Fruit fly (Drosophila melanogaster) whole organism, embryonic: ENCODE data around the gene CG13482.
A peak's percentile ranks its signal among the peaks of the same experiment; 100 is the strongest.

ENCODE experiments used
- ATbp ChIP-seq: fragments of 200-800 bp; sonication (Bioruptor generic); optimal IDR thresholded peaks from 2 replicates; lab custom pipeline; 2017; ENCODE audit warnings: missing biosample characterization, mild to moderate bottlenecking, missing genetic modification characterization, missing genetic modification reagents
- Atf3 ChIP-seq: fragments of 200-800 bp; sonication (Bioruptor generic); optimal IDR thresholded peaks from 3 replicates; lab custom pipeline; 2016; ENCODE audit warnings: missing biosample characterization, missing genetic modification characterization
- Blimp-1 ChIP-seq: fragments of 200-800 bp; sonication (Bioruptor generic); optimal IDR thresholded peaks from 3 replicates; lab custom pipeline; 2018; ENCODE audit warnings: missing biosample characterization, missing genetic modification characterization, mild to moderate bottlenecking, moderate library complexity, missing genetic modification reagents
- CG10431 ChIP-seq: fragments of 200-800 bp; sonication (Bioruptor generic); optimal IDR thresholded peaks from 3 replicates; lab custom pipeline; 2018; ENCODE audit warnings: missing biosample characterization, mild to moderate bottlenecking, missing genetic modification characterization
- CG11504 ChIP-seq: fragments of 200-800 bp; sonication (Bioruptor generic); optimal IDR thresholded peaks from 3 replicates; lab custom pipeline; 2019; ENCODE audit warnings: missing biosample characterization, mild to moderate bottlenecking, missing genetic modification characterization, moderate library complexity
- CG13424 ChIP-seq: fragments of 200-800 bp; sonication (Bioruptor generic); optimal IDR thresholded peaks from 2 replicates; lab custom pipeline; 2019; ENCODE audit warnings: missing biosample characterization, mild to moderate bottlenecking, missing genetic modification characterization, moderate library complexity
- CG15269 ChIP-seq: fragments of 200-800 bp; sonication (Bioruptor generic); optimal IDR thresholded peaks from 2 replicates; lab custom pipeline; 2018; ENCODE audit warnings: missing biosample characterization, mild to moderate bottlenecking, missing genetic modification characterization, moderate library complexity
- CG17802 ChIP-seq: fragments of 200-800 bp; sonication (Bioruptor generic); optimal IDR thresholded peaks from 2 replicates; lab custom pipeline; 2018; ENCODE audit warnings: missing biosample characterization, mild to moderate bottlenecking, missing genetic modification characterization, moderate library complexity
- CG30403 ChIP-seq: fragments of 200-800 bp; sonication (Bioruptor generic); optimal IDR thresholded peaks from 3 replicates; lab custom pipeline; 2016; ENCODE audit warnings: missing biosample characterization, missing genetic modification characterization
- CG32532 ChIP-seq: fragments of 200-800 bp; sonication (Bioruptor generic); IDR thresholded peaks from 2 replicates; pipeline ENCODE4 v1.3.6; 2022; ENCODE audit warnings: missing biosample characterization, missing genetic modification characterization
- CG3281 ChIP-seq: fragments of 200-800 bp; sonication (Bioruptor generic); optimal IDR thresholded peaks from 3 replicates; lab custom pipeline; 2017; ENCODE audit warnings: missing biosample characterization, mild to moderate bottlenecking, missing genetic modification characterization
- CG6254 ChIP-seq: fragments of 200-800 bp; sonication (Bioruptor generic); optimal IDR thresholded peaks from 3 replicates; lab custom pipeline; 2017; ENCODE audit warnings: mild to moderate bottlenecking, missing biosample characterization, missing genetic modification reagents, missing genetic modification characterization
- CG6813 ChIP-seq: fragments of 200-800 bp; sonication (Bioruptor generic); optimal IDR thresholded peaks from 2 replicates; lab custom pipeline; 2017; ENCODE audit warnings: missing biosample characterization, missing genetic modification characterization, mild to moderate bottlenecking, moderate library complexity, missing genetic modification reagents
- CG7357 ChIP-seq: fragments of 200-800 bp; sonication (Bioruptor generic); IDR thresholded peaks from 3 replicates; pipeline ENCODE4 v1.3.6; 2022; ENCODE audit warnings: missing biosample characterization, missing genetic modification characterization
- CG7928 ChIP-seq: fragments of 200-800 bp; sonication (Bioruptor generic); optimal IDR thresholded peaks from 2 replicates; lab custom pipeline; 2017; ENCODE audit warnings: missing biosample characterization, mild to moderate bottlenecking, missing genetic modification characterization
- CG8089 ChIP-seq: fragments of 200-800 bp; sonication (Bioruptor generic); optimal IDR thresholded peaks from 3 replicates; lab custom pipeline; 2016; ENCODE audit warnings: missing biosample characterization, missing genetic modification characterization
- CG9437 ChIP-seq: fragments of 200-800 bp; sonication (Bioruptor generic); optimal IDR thresholded peaks from 2 replicates; lab custom pipeline; 2018; ENCODE audit warnings: missing biosample characterization, mild to moderate bottlenecking, missing genetic modification characterization
- CHES-1-like ChIP-seq: fragments of 200-800 bp; sonication (Bioruptor generic); optimal IDR thresholded peaks from 2 replicates; lab custom pipeline; 2016; ENCODE audit warnings: missing biosample characterization, missing genetic modification characterization
- E2f1 ChIP-seq: fragments of 200-800 bp; sonication (Bioruptor generic); IDR thresholded peaks from 2 replicates; pipeline ENCODE4 v1.3.6; 2022; ENCODE audit warnings: missing biosample characterization, missing genetic modification characterization
- Fer1 ChIP-seq: fragments of 200-800 bp; sonication (Bioruptor generic); optimal IDR thresholded peaks from 2 replicates; lab custom pipeline; 2017; ENCODE audit warnings: missing biosample characterization, mild to moderate bottlenecking, missing genetic modification characterization
- Gsc ChIP-seq: fragments of 200-800 bp; sonication (Bioruptor generic); IDR thresholded peaks from 2 replicates; pipeline ENCODE4 v1.3.6; 2022; ENCODE audit warnings: missing biosample characterization, missing genetic modification characterization
- Lhr ChIP-seq: fragments of 200-800 bp; sonication (Bioruptor generic); optimal IDR thresholded peaks from 3 replicates; lab custom pipeline; 2017; ENCODE audit warnings: mild to moderate bottlenecking, missing biosample characterization, missing genetic modification reagents, missing genetic modification characterization
- Poxn ChIP-seq: fragments of 200-800 bp; sonication (Bioruptor generic); IDR thresholded peaks from 2 replicates; pipeline ENCODE4 v1.3.6; 2022; ENCODE audit warnings: missing biosample characterization, missing genetic modification characterization
- Sox100B ChIP-seq: fragments of 200-800 bp; sonication (Bioruptor generic); optimal IDR thresholded peaks from 3 replicates; lab custom pipeline; 2018; ENCODE audit warnings: missing biosample characterization, mild to moderate bottlenecking, missing genetic modification characterization
- Ssrp ChIP-seq: fragments of 200-800 bp; sonication (Bioruptor generic); optimal IDR thresholded peaks from 2 replicates; lab custom pipeline; 2018; ENCODE audit warnings: missing biosample characterization, mild to moderate bottlenecking, missing genetic modification characterization, moderate library complexity
- Tbp ChIP-seq: fragments of >200 bp; optimal IDR thresholded peaks from 2 replicates; lab custom pipeline; 2018; ENCODE audit warnings: missing biosample characterization, missing genetic modification characterization
- bsh ChIP-seq, 2 experiments: fragments of 200-800 bp; sonication (Bioruptor generic); optimal IDR thresholded peaks; 2 replicates each; lab custom pipeline; 2017 to 2018; ENCODE audit warnings: mild to moderate bottlenecking in 2 of 2, missing biosample characterization in 2 of 2, missing genetic modification characterization in 2 of 2, moderate library complexity in 1 of 2
- cad ChIP-seq: fragments of >200 bp; optimal IDR thresholded peaks from 2 replicates; lab custom pipeline; 2017; ENCODE audit warnings: missing biosample characterization, missing genetic modification characterization
- caup ChIP-seq: fragments of 200-800 bp; sonication (Bioruptor generic); optimal IDR thresholded peaks from 3 replicates; lab custom pipeline; 2017; ENCODE audit warnings: missing biosample characterization, mild to moderate bottlenecking, missing genetic modification characterization, moderate library complexity; ENCODE audit not compliant: severe bottlenecking
- ci ChIP-seq: fragments of 200-800 bp; sonication (Bioruptor generic); IDR thresholded peaks from 3 replicates; pipeline ENCODE4 v1.3.6; 2022; ENCODE audit warnings: missing biosample characterization, missing genetic modification characterization
- corto ChIP-seq: fragments of 200-800 bp; sonication (Bioruptor generic); optimal IDR thresholded peaks from 2 replicates; lab custom pipeline; 2016; ENCODE audit warnings: missing biosample characterization, mild to moderate bottlenecking, missing genetic modification characterization, moderate library complexity
- dmrt99B ChIP-seq: fragments of 200-800 bp; sonication (Bioruptor generic); optimal IDR thresholded peaks from 2 replicates; lab custom pipeline; 2018; ENCODE audit warnings: missing biosample characterization, mild to moderate bottlenecking, missing genetic modification characterization, moderate library complexity
- ems ChIP-seq: fragments of 200-800 bp; sonication (Bioruptor generic); optimal IDR thresholded peaks from 3 replicates; lab custom pipeline; 2016; ENCODE audit warnings: missing biosample characterization, missing genetic modification characterization
- en ChIP-seq: fragments of 200-800 bp; sonication (Bioruptor generic); optimal IDR thresholded peaks from 2 replicates; lab custom pipeline; 2016; ENCODE audit warnings: missing biosample characterization, missing genetic modification characterization
- grn ChIP-seq: fragments of 200-800 bp; sonication (Bioruptor generic); optimal IDR thresholded peaks from 3 replicates; lab custom pipeline; 2017; ENCODE audit warnings: missing biosample characterization, missing genetic modification characterization
- ind ChIP-seq: fragments of 200-800 bp; sonication (Bioruptor generic); optimal IDR thresholded peaks from 3 replicates; lab custom pipeline; 2016; ENCODE audit warnings: missing biosample characterization, missing genetic modification characterization
- jing ChIP-seq: fragments of 200-800 bp; sonication (Bioruptor generic); optimal IDR thresholded peaks from 2 replicates; lab custom pipeline; 2018; ENCODE audit warnings: missing biosample characterization, mild to moderate bottlenecking, missing genetic modification characterization
- kah ChIP-seq: fragments of 200-800 bp; sonication (Bioruptor generic); optimal IDR thresholded peaks from 2 replicates; lab custom pipeline; 2018; ENCODE audit warnings: missing biosample characterization, mild to moderate bottlenecking, missing genetic modification characterization
- kay ChIP-seq: fragments of 200-800 bp; sonication (Bioruptor generic); optimal IDR thresholded peaks from 2 replicates; lab custom pipeline; 2016; ENCODE audit warnings: missing biosample characterization, missing genetic modification characterization
- kni ChIP-seq: fragments of 200-800 bp; sonication (Bioruptor generic); optimal IDR thresholded peaks from 3 replicates; lab custom pipeline; 2017; ENCODE audit warnings: mild to moderate bottlenecking, missing biosample characterization, missing genetic modification reagents, missing genetic modification characterization
- knrl ChIP-seq: fragments of 200-800 bp; sonication (Bioruptor generic); IDR thresholded peaks from 3 replicates; pipeline ENCODE4 v1.3.6; 2022; ENCODE audit warnings: missing biosample characterization, missing genetic modification characterization; ENCODE audit not compliant: partially characterized antibody
- nau ChIP-seq: fragments of 200-800 bp; sonication (Bioruptor generic); optimal IDR thresholded peaks from 3 replicates; lab custom pipeline; 2017; ENCODE audit warnings: missing biosample characterization, mild to moderate bottlenecking, missing genetic modification characterization, missing genetic modification reagents
- nerfin-2 ChIP-seq: fragments of 200-800 bp; sonication (Bioruptor generic); IDR thresholded peaks from 2 replicates; pipeline ENCODE4 v1.3.6; 2022; ENCODE audit warnings: missing biosample characterization, missing genetic modification characterization; ENCODE audit not compliant: partially characterized antibody
- p53 ChIP-seq: fragments of 200-800 bp; sonication (Bioruptor generic); optimal IDR thresholded peaks from 2 replicates; lab custom pipeline; 2016; ENCODE audit warnings: missing biosample characterization, missing genetic modification characterization
- pb ChIP-seq: fragments of 200-800 bp; sonication (Bioruptor generic); optimal IDR thresholded peaks from 3 replicates; lab custom pipeline; 2016; ENCODE audit warnings: missing biosample characterization, missing genetic modification characterization
- pita ChIP-seq: fragments of 200-800 bp; sonication (Bioruptor generic); optimal IDR thresholded peaks from 2 replicates; lab custom pipeline; 2017; ENCODE audit warnings: missing biosample characterization, mild to moderate bottlenecking, missing genetic modification characterization
- pnt ChIP-seq: fragments of 200-800 bp; sonication (Bioruptor generic); optimal IDR thresholded peaks from 3 replicates; lab custom pipeline; 2016; ENCODE audit warnings: missing biosample characterization, missing genetic modification characterization
- salm ChIP-seq: fragments of 200-800 bp; sonication (Bioruptor generic); optimal IDR thresholded peaks from 2 replicates; lab custom pipeline; 2018; ENCODE audit warnings: missing biosample characterization, mild to moderate bottlenecking, missing genetic modification characterization
- sim ChIP-seq: fragments of 200-800 bp; sonication (Bioruptor generic); IDR thresholded peaks from 2 replicates; pipeline ENCODE4 v1.3.6; 2022; ENCODE audit warnings: missing biosample characterization, missing genetic modification characterization
- sima ChIP-seq: fragments of 200-800 bp; sonication (Bioruptor generic); optimal IDR thresholded peaks from 2 replicates; lab custom pipeline; 2016; ENCODE audit warnings: missing biosample characterization, missing genetic modification characterization

CG13482 gene

DNA sequence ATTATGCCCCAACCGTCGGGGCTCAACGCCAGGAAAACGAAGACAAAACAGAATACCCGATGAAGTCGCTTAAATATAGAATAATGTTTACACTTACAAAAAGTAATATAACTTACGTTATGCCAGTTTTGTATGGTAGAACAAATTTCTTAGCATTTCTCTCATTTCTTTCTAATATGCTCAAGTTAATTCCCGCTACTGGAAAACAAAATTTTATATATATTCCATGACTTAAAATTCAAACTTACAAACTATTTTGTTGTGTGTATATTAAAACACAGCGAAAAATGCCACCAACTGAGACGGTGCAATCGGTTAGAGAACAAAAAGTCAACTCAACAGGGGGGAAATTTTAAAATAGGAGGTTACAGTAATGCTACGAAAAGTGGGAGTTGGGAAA, 31.7 kb upstream of the CG13482 start (continued):
- TF ChIP-seq CG17802 (tag; lab: Kevin White, UChicago), result peak; percentile 57
- TF ChIP-seq ATbp, result peak; percentile 63
- peak; percentile 61 for TF ChIP-seq pnt (GFP tag; lab: Kevin White, UChicago)
- no peak for TF ChIP-seq sim (GFP tag; lab: Robert Waterston, UW)
- peak; percentile 88 for TF ChIP-seq Blimp-1 (GFP tag; lab: Kevin White, UChicago)
- peak; percentile 73 for TF ChIP-seq CG13424 (tag; lab: Kevin White, UChicago)
- no peak for TF ChIP-seq pita (GFP tag; lab: Kevin White, UChicago)
- TF ChIP-seq Atf3 (GFP tag; lab: Kevin White, UChicago), result peak; percentile 34
- TF ChIP-seq cad (GFP tag; lab: Kevin White, UChicago), result no peak
- peak; percentile 20 for TF ChIP-seq nau (GFP tag; lab: Kevin White, UChicago)
- TF ChIP-seq pb (GFP tag; lab: Kevin White, UChicago), result no peak
- peak; percentile 62 for TF ChIP-seq Ssrp (tag; lab: Kevin White, UChicago)
- peak; percentile 79 for TF ChIP-seq dmrt99B (tag; lab: Kevin White, UChicago)
- peak; percentile 82 for TF ChIP-seq ci
- TF ChIP-seq Sox100B (GFP tag; lab: Kevin White, UChicago), result peak; percentile 72
- no peak for TF ChIP-seq sima (GFP tag; lab: Kevin White, UChicago)
- TF ChIP-seq Tbp (GFP tag; lab: Kevin White, UChicago), result no peak
- no peak for TF ChIP-seq Poxn (GFP tag; lab: Robert Waterston, UW)
- TF ChIP-seq CG11504 (tag; lab: Kevin White, UChicago), result peak; percentile 80
- peak; percentile 3 for TF ChIP-seq CG8089 (GFP tag; lab: Kevin White, UChicago)
- TF ChIP-seq en (GFP tag; lab: Kevin White, UChicago), result peak; percentile 28
- TF ChIP-seq CG3281 (GFP tag; lab: Kevin White, UChicago), result peak; percentile 43
- peak; percentile 56 for TF ChIP-seq salm
- no peak for TF ChIP-seq p53 (GFP tag; lab: Kevin White, UChicago)
- no peak for TF ChIP-seq ems
- peak; percentile 49 for TF ChIP-seq Fer1
- no peak for TF ChIP-seq nerfin-2 (GFP tag; lab: Robert Waterston, UW)
- peak; percentile 20 for TF ChIP-seq CHES-1-like (GFP tag; lab: Kevin White, UChicago)
- peak; percentile 38 for TF ChIP-seq kni (GFP tag; lab: Kevin White, UChicago)
- peak; percentile 75 for TF ChIP-seq E2f1 (GFP tag; lab: Robert Waterston, UW)
- peak; percentile 70 for TF ChIP-seq CG6254 (GFP tag; lab: Kevin White, UChicago)
- TF ChIP-seq knrl (GFP tag; lab: Robert Waterston, UW), result no peak
- no peak for TF ChIP-seq CG10431
- TF ChIP-seq CG7928, result no peak
- TF ChIP-seq Gsc (GFP tag; lab: Robert Waterston, UW), result no peak
- TF ChIP-seq CG30403 (GFP tag; lab: Kevin White, UChicago), result peak; percentile 71
- peak; percentile 71 for TF ChIP-seq CG6813
- TF ChIP-seq ind, result peak; percentile 55
- TF ChIP-seq CG7357 (GFP tag; lab: Robert Waterston, UW), result 0 out of 3 replicates have a peak, but pooled peaks have one; percentile 54
- peak; percentile 36 for TF ChIP-seq Lhr (GFP tag; lab: Kevin White, UChicago)
- TF ChIP-seq grn (GFP tag; lab: Kevin White, UChicago), result no peak
- TF ChIP-seq CG9437 (GFP tag; lab: Kevin White, UChicago), result peak; percentile 46
- TF ChIP-seq jing (GFP tag; lab: Kevin White, UChicago), result peak; percentile 4
- TF ChIP-seq kay (GFP tag; lab: Kevin White, UChicago), result no peak
- peak; percentile 60 for TF ChIP-seq caup
- TF ChIP-seq bsh (GFP tag; optimal IDR thresholded peaks at IDR 0.05; lab: Kevin White, UChicago), result peak; percentile 7 to 86
- peak; percentile 44; the same call in 1 of the 2 replicates for TF ChIP-seq CG32532
- no peak for TF ChIP-seq corto (GFP tag; lab: Kevin White, UChicago)
- TF ChIP-seq kah (GFP tag; lab: Kevin White, UChicago), result peak; percentile 17
- TF ChIP-seq CG15269 (tag; lab: Kevin White, UChicago), result peak; percentile 56
